Worm (Caenorhabditis elegans) whole organism, late embryonic: ENCODE data around the gene pals-40.
"Not testable (repeated sequence)": the region's sequence is repeated elsewhere in the genome, so short reads cannot be mapped to it uniquely, and the experiment has no call there.

Experiments used
- C08G9.2 ChIP-seq: sonication (generic microtip); optimal IDR thresholded peaks from 2 replicates; lab custom pipeline; 2016; ENCODE audit warnings: mild to moderate bottlenecking, missing genetic modification characterization, moderate library complexity, missing compliant biosample characterization
- C38D4.7 ChIP-seq: fragments of 200-800 bp; sonication (Bioruptor generic); optimal IDR thresholded peaks from 2 replicates; lab custom pipeline; 2018; ENCODE audit warnings: mild to moderate bottlenecking, missing genetic modification characterization, moderate library complexity, missing compliant biosample characterization
- F13H6.1 ChIP-seq: sonication (generic microtip); optimal IDR thresholded peaks from 2 replicates; lab custom pipeline; 2016; ENCODE audit warnings: missing genetic modification characterization, missing compliant biosample characterization
- K09A11.1 ChIP-seq: sonication (generic microtip); optimal IDR thresholded peaks from 2 replicates; lab custom pipeline; 2017; ENCODE audit warnings: antibody characterized with exemption, mild to moderate bottlenecking, missing genetic modification characterization, missing compliant biosample characterization; ENCODE audit not compliant: insufficient read depth
- T23F11.4 ChIP-seq: fragments of 200-800 bp; sonication (Bioruptor generic); optimal IDR thresholded peaks from 2 replicates; lab custom pipeline; 2018; ENCODE audit warnings: mild to moderate bottlenecking, missing genetic modification characterization, missing compliant biosample characterization
- Y22D7AL.16 ChIP-seq: sonication (generic microtip); optimal IDR thresholded peaks from 2 replicates; lab custom pipeline; 2016; ENCODE audit warnings: missing genetic modification characterization, missing compliant biosample characterization
- ahr-1 ChIP-seq: sonication (generic microtip); optimal IDR thresholded peaks from 2 replicates; lab custom pipeline; 2016; ENCODE audit warnings: missing genetic modification characterization, missing compliant biosample characterization
- ama-1 ChIP-seq: fragments of 150-350 bp; optimal IDR thresholded peaks from 2 replicates; lab custom pipeline; 2014
- ceh-14 ChIP-seq: sonication (generic microtip); optimal IDR thresholded peaks from 2 replicates; lab custom pipeline; 2016; ENCODE audit warnings: missing genotype, missing genetic modification characterization, missing compliant biosample characterization
- ceh-18 ChIP-seq: sonication (generic microtip); optimal IDR thresholded peaks from 2 replicates; lab custom pipeline; 2016; ENCODE audit warnings: missing genetic modification characterization, missing compliant biosample characterization
- ceh-2 ChIP-seq: sonication (generic microtip); optimal IDR thresholded peaks from 2 replicates; lab custom pipeline; 2016; ENCODE audit warnings: missing genotype, missing genetic modification characterization, missing compliant biosample characterization
- ceh-22 ChIP-seq: sonication (generic microtip); optimal IDR thresholded peaks from 2 replicates; lab custom pipeline; 2017; ENCODE audit warnings: missing biosample characterization, missing genetic modification characterization
- ceh-30 ChIP-seq: fragments of 150-350 bp; optimal IDR thresholded peaks from 2 replicates; lab custom pipeline; 2014; ENCODE audit warnings: missing biosample characterization, missing genetic modification characterization
- ceh-34 ChIP-seq: sonication (generic microtip); optimal IDR thresholded peaks from 2 replicates; lab custom pipeline; 2016; ENCODE audit warnings: mild to moderate bottlenecking, missing genetic modification characterization, missing compliant biosample characterization
- ceh-48 ChIP-seq: sonication (generic microtip); optimal IDR thresholded peaks from 2 replicates; lab custom pipeline; 2016; ENCODE audit warnings: missing genetic modification characterization, inconsistent platforms, missing compliant biosample characterization
- ceh-9 ChIP-seq: sonication (generic microtip); optimal IDR thresholded peaks from 2 replicates; lab custom pipeline; 2016; ENCODE audit warnings: mild to moderate bottlenecking, missing genetic modification characterization, inconsistent platforms, missing compliant biosample characterization
- elt-4 ChIP-seq: sonication (generic microtip); optimal IDR thresholded peaks from 2 replicates; lab custom pipeline; 2016; ENCODE audit warnings: missing genetic modification characterization, missing compliant biosample characterization
- fax-1 ChIP-seq: sonication (generic microtip); optimal IDR thresholded peaks from 2 replicates; lab custom pipeline; 2016; ENCODE audit warnings: missing genotype, missing genetic modification characterization, missing compliant biosample characterization
- fkh-10 ChIP-seq: fragments of 150-350 bp; optimal IDR thresholded peaks from 2 replicates; lab custom pipeline; 2014; ENCODE audit warnings: missing biosample characterization, missing genetic modification reagents, missing genetic modification characterization
- gmeb-2 ChIP-seq: sonication (generic microtip); optimal IDR thresholded peaks from 2 replicates; lab custom pipeline; 2016; ENCODE audit warnings: missing genetic modification characterization, inconsistent platforms, missing compliant biosample characterization
- hlh-13 ChIP-seq: fragments of 200-800 bp; sonication (Bioruptor generic); optimal IDR thresholded peaks from 2 replicates; lab custom pipeline; 2018; ENCODE audit warnings: mild to moderate bottlenecking, missing genetic modification characterization, missing compliant biosample characterization
- hlh-15 ChIP-seq: sonication (generic microtip); optimal IDR thresholded peaks from 2 replicates; lab custom pipeline; 2016; ENCODE audit warnings: missing genetic modification characterization, missing compliant biosample characterization
- hlh-30 ChIP-seq: sonication (generic microtip); optimal IDR thresholded peaks from 2 replicates; lab custom pipeline; 2017; ENCODE audit warnings: antibody characterized with exemption, missing genetic modification characterization, missing compliant biosample characterization; ENCODE audit not compliant: insufficient read depth
- hlh-6 ChIP-seq: sonication (generic microtip); optimal IDR thresholded peaks from 2 replicates; lab custom pipeline; 2016; ENCODE audit warnings: missing genotype, missing genetic modification characterization, missing compliant biosample characterization
- hlh-8 ChIP-seq: sonication (generic microtip); optimal IDR thresholded peaks from 2 replicates; lab custom pipeline; 2016; ENCODE audit warnings: missing genotype, missing genetic modification characterization, missing compliant biosample characterization
- mec-3 ChIP-seq: sonication (generic microtip); optimal IDR thresholded peaks from 2 replicates; lab custom pipeline; 2016; ENCODE audit warnings: borderline replicate concordance, missing genetic modification characterization, missing compliant biosample characterization
- nfya-1 ChIP-seq: sonication (generic microtip); optimal IDR thresholded peaks from 2 replicates; lab custom pipeline; 2017; ENCODE audit warnings: missing genetic modification characterization, mild to moderate bottlenecking, missing compliant biosample characterization, antibody characterized with exemption, moderate library complexity
- nhr-11 ChIP-seq: fragments of 150-350 bp; optimal IDR thresholded peaks from 2 replicates; lab custom pipeline; 2014; ENCODE audit warnings: missing biosample characterization, missing genetic modification characterization
- pag-3 ChIP-seq: sonication (generic microtip); optimal IDR thresholded peaks from 2 replicates; lab custom pipeline; 2016; ENCODE audit warnings: missing compliant biosample characterization, missing genetic modification characterization, borderline replicate concordance
- pha-4 ChIP-seq: fragments of 150-350 bp; optimal IDR thresholded peaks from 2 replicates; lab custom pipeline; 2018; ENCODE audit warnings: missing biosample characterization, missing genetic modification reagents, missing genetic modification characterization
- pqm-1 ChIP-seq: sonication (generic microtip); optimal IDR thresholded peaks from 2 replicates; lab custom pipeline; 2016; ENCODE audit warnings: missing genetic modification characterization, missing compliant biosample characterization
- ref-2 ChIP-seq: sonication (generic microtip); optimal IDR thresholded peaks from 2 replicates; lab custom pipeline; 2016; ENCODE audit warnings: missing genetic modification characterization, missing compliant biosample characterization
- rnt-1 ChIP-seq: sonication (generic microtip); optimal IDR thresholded peaks from 2 replicates; lab custom pipeline; 2016; ENCODE audit warnings: missing genetic modification characterization, missing compliant biosample characterization
- sox-2 ChIP-seq: fragments of 200-800 bp; sonication (Bioruptor generic); IDR thresholded peaks from 2 replicates; pipeline ENCODE4 v1.3.6; 2022; ENCODE audit warnings: missing genetic modification reagents, missing genetic modification characterization, missing compliant biosample characterization
- unc-42 ChIP-seq: sonication (generic microtip); optimal IDR thresholded peaks from 2 replicates; lab custom pipeline; 2016; ENCODE audit warnings: missing genotype, missing genetic modification characterization, missing compliant biosample characterization
- unc-86 ChIP-seq: sonication (generic microtip); optimal IDR thresholded peaks from 2 replicates; lab custom pipeline; 2016; ENCODE audit warnings: missing genetic modification characterization, missing compliant biosample characterization
- zip-5 ChIP-seq: sonication (generic microtip); optimal IDR thresholded peaks from 2 replicates; lab custom pipeline; 2016; ENCODE audit warnings: missing genetic modification characterization, missing compliant biosample characterization

pals-40 gene

ce11 chrIII:1384092-1384491, 6.3 kb upstream of the pals-40 start, which contains the start of the genes fbxa-138 and Y82E9BR.5:
Gene fbxa-138 (minus strand): TSS chrIII:1384252.
Gene Y82E9BR.5 (plus strand): TSS chrIII:1384370.
- TF ChIP-seq fax-1 (tag; lab: Kevin White, UChicago) (no peak), ceh-14 (no peak), elt-4 (tag; lab: Kevin White, UChicago) (no peak), C38D4.7 (GFP tag; lab: Kevin White, UChicago) (no peak), hlh-13 (GFP tag; lab: Kevin White, UChicago) (no peak), ceh-9 (tag; lab: Kevin White, UChicago) (no peak), zip-5 (tag; lab: Kevin White, UChicago) (no peak), ceh-34 (tag; lab: Kevin White, UChicago) (no peak), ceh-30 (tag; lab: Kevin White, UChicago) (no peak), gmeb-2 (tag; lab: Kevin White, UChicago) (no peak), pha-4 (tag; lab: Kevin White, UChicago) (no peak), sox-2 (GFP tag; lab: Robert Waterston, UW) (no peak)
- TF ChIP-seq, all 69 proteins: peak for 0

ce11 chrIII:1383483-1383882, 5.7 kb upstream of the pals-40 start:
- TF ChIP-seq T23F11.4 (GFP tag; lab: Kevin White, UChicago): no peak
- no peak for TF ChIP-seq unc-86
- TF ChIP-seq zip-5 (tag; lab: Kevin White, UChicago): no peak
- no peak for TF ChIP-seq nfya-1 (tag; lab: Kevin White, UChicago)
- no peak for TF ChIP-seq mec-3 (tag; lab: Kevin White, UChicago)
- no peak for TF ChIP-seq unc-42 (tag; lab: Kevin White, UChicago)
- TF ChIP-seq ceh-9 (tag; lab: Kevin White, UChicago): no peak
- no peak for TF ChIP-seq hlh-13 (GFP tag; lab: Kevin White, UChicago)
- no peak for TF ChIP-seq ceh-48
- no peak for TF ChIP-seq elt-4 (tag; lab: Kevin White, UChicago)
- TF ChIP-seq ceh-18 (tag; lab: Kevin White, UChicago): no peak
- TF ChIP-seq hlh-6 (tag; lab: Kevin White, UChicago): no peak
- no peak for TF ChIP-seq rnt-1 (tag; lab: Kevin White, UChicago)
- TF ChIP-seq nhr-11 (tag; lab: Kevin White, UChicago): no peak

ce11 chrIII:1380535-1381274, 2.9 kb upstream of the pals-40 start, which contains the start of the genes pals-21 and Y82E9BR.6:
Gene pals-21 (minus strand): TSS chrIII:1380635.
Gene Y82E9BR.6 (plus strand): TSS chrIII:1381224.
- no peak for TF ChIP-seq fkh-10 (GFP tag; lab: Kevin White, UChicago)
- peak; percentile 0 for TF ChIP-seq hlh-30 (tag; lab: Kevin White, UChicago)
- TF ChIP-seq K09A11.1 (tag; lab: Kevin White, UChicago): no peak
- no peak for TF ChIP-seq gmeb-2 (tag; lab: Kevin White, UChicago)

- not testable (repeated sequence) for TF ChIP-seq ceh-14; ahr-1 (tag; lab: Kevin White, UChicago); ceh-9 (tag; lab: Kevin White, UChicago)
These were observed 2.3 kb downstream of the pals-40 start, which contains the start of gene Y82E9BR.10 for ce11 chrIII:1375491-1375890. Gene Y82E9BR.10 (minus strand): TSS chrIII:1375591.

- no peak for TF ChIP-seq F13H6.1 (tag; lab: Kevin White, UChicago)
- no peak for TF ChIP-seq ama-1 (lab: Kevin White, UChicago)
- no peak for TF ChIP-seq rnt-1 (tag; lab: Kevin White, UChicago)
- TF ChIP-seq hlh-8 (tag; lab: Kevin White, UChicago): no peak
- TF ChIP-seq hlh-30 (tag; lab: Kevin White, UChicago): no peak
- TF ChIP-seq pag-3 (tag; lab: Kevin White, UChicago): no peak
- no peak for TF ChIP-seq ceh-2 (tag; lab: Kevin White, UChicago)
- TF ChIP-seq pqm-1: no peak
- TF ChIP-seq K09A11.1 (tag; lab: Kevin White, UChicago): no peak
- TF ChIP-seq Y22D7AL.16: no peak
- no peak for TF ChIP-seq unc-42 (tag; lab: Kevin White, UChicago)
- no peak for TF ChIP-seq ceh-22 (tag; lab: Kevin White, UChicago)
- TF ChIP-seq ceh-30 (tag; lab: Kevin White, UChicago): no peak
- TF ChIP-seq ref-2 (tag; lab: Kevin White, UChicago): no peak
- no peak for TF ChIP-seq fkh-10 (GFP tag; lab: Kevin White, UChicago)
- no peak for TF ChIP-seq T23F11.4 (GFP tag; lab: Kevin White, UChicago)
- no peak for TF ChIP-seq C08G9.2
- no peak for TF ChIP-seq nhr-11 (tag; lab: Kevin White, UChicago)
- no peak for TF ChIP-seq hlh-15 (tag; lab: Kevin White, UChicago)
- no peak for TF ChIP-seq sox-2 (GFP tag; lab: Robert Waterston, UW)
These were observed 3.4 kb downstream of the pals-40 start, which contains the start of gene Y82E9BR.20 for ce11 chrIII:1374355-1374807. Gene Y82E9BR.20 (plus strand): TSS chrIII:1374405.
